Worm (Caenorhabditis elegans): ENCODE measurements around the gene F38A5.8.

DNA sequence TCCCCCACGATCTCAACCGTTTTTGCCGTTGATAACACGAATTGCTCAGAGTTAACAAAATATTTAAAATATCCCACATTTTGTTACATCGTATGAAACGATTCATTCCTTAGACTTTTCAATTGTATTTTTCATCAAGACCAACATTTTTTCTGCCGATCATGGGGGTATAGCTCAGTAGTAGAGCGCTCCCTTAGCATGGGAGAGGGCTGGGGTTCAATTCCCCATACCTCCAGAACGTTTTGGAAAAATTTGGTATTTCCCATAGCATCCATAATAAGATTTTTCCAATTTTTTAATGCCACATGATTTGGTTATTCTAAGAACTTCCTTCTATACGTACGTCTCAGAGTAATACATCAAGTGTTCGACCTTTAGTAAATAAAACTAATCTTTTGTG, 37.5 kb upstream of the F38A5.8 start:
- TF ChIP-seq ceh-20 (GFP tag; IDR thresholded peaks at IDR 0.05) (no peak), F26F4.8 (GFP tag; conservative IDR thresholded peaks at IDR 0.05) (no peak), nhr-41 (GFP tag; IDR thresholded peaks at IDR 0.05) (no peak), dmd-6 (GFP tag; IDR thresholded peaks at IDR 0.05) (no peak), lin-38 (GFP tag; IDR thresholded peaks at IDR 0.05) (no peak)
